Worm (Caenorhabditis elegans) whole organism, late embryonic: Measurements from ENCODE around the gene ZC373.2.

Source experiments
- C08G9.2 ChIP-seq: sonication (generic microtip); optimal IDR thresholded peaks from 2 replicates; lab custom pipeline; 2016; ENCODE audit warnings: mild to moderate bottlenecking, missing genetic modification characterization, moderate library complexity, missing compliant biosample characterization
- C38D4.7 ChIP-seq: fragments of 200-800 bp; sonication (Bioruptor generic); optimal IDR thresholded peaks from 2 replicates; lab custom pipeline; 2018; ENCODE audit warnings: mild to moderate bottlenecking, missing genetic modification characterization, moderate library complexity, missing compliant biosample characterization
- F13H6.1 ChIP-seq: sonication (generic microtip); optimal IDR thresholded peaks from 2 replicates; lab custom pipeline; 2016; ENCODE audit warnings: missing genetic modification characterization, missing compliant biosample characterization
- K02D7.2 ChIP-seq: sonication (generic microtip); optimal IDR thresholded peaks from 2 replicates; lab custom pipeline; 2017; ENCODE audit warnings: mild to moderate bottlenecking, missing genetic modification characterization, missing compliant biosample characterization
- K09A11.1 ChIP-seq: sonication (generic microtip); optimal IDR thresholded peaks from 2 replicates; lab custom pipeline; 2017; ENCODE audit warnings: antibody characterized with exemption, mild to moderate bottlenecking, missing genetic modification characterization, missing compliant biosample characterization; ENCODE audit not compliant: insufficient read depth
- T23F11.4 ChIP-seq: fragments of 200-800 bp; sonication (Bioruptor generic); optimal IDR thresholded peaks from 2 replicates; lab custom pipeline; 2018; ENCODE audit warnings: mild to moderate bottlenecking, missing genetic modification characterization, missing compliant biosample characterization
- Y22D7AL.16 ChIP-seq: sonication (generic microtip); optimal IDR thresholded peaks from 2 replicates; lab custom pipeline; 2016; ENCODE audit warnings: missing genetic modification characterization, missing compliant biosample characterization
- ahr-1 ChIP-seq: sonication (generic microtip); optimal IDR thresholded peaks from 2 replicates; lab custom pipeline; 2016; ENCODE audit warnings: missing genetic modification characterization, missing compliant biosample characterization
- ama-1 ChIP-seq: fragments of 150-350 bp; optimal IDR thresholded peaks from 2 replicates; lab custom pipeline; 2014
- ceh-14 ChIP-seq: sonication (generic microtip); optimal IDR thresholded peaks from 2 replicates; lab custom pipeline; 2016; ENCODE audit warnings: missing genotype, missing genetic modification characterization, missing compliant biosample characterization
- ceh-18 ChIP-seq: sonication (generic microtip); optimal IDR thresholded peaks from 2 replicates; lab custom pipeline; 2016; ENCODE audit warnings: missing genetic modification characterization, missing compliant biosample characterization
- ceh-2 ChIP-seq: sonication (generic microtip); optimal IDR thresholded peaks from 2 replicates; lab custom pipeline; 2016; ENCODE audit warnings: missing genotype, missing genetic modification characterization, missing compliant biosample characterization
- ceh-22 ChIP-seq: sonication (generic microtip); optimal IDR thresholded peaks from 2 replicates; lab custom pipeline; 2017; ENCODE audit warnings: missing biosample characterization, missing genetic modification characterization
- ceh-24 ChIP-seq: sonication (generic microtip); optimal IDR thresholded peaks from 2 replicates; lab custom pipeline; 2016; ENCODE audit warnings: mild to moderate bottlenecking, missing genetic modification characterization, missing compliant biosample characterization
- ceh-30 ChIP-seq: fragments of 150-350 bp; optimal IDR thresholded peaks from 2 replicates; lab custom pipeline; 2014; ENCODE audit warnings: missing biosample characterization, missing genetic modification characterization
- ceh-45 ChIP-seq: fragments of 200-800 bp; sonication (Bioruptor generic); IDR thresholded peaks from 2 replicates; pipeline ENCODE4 v1.3.6; 2022; ENCODE audit warnings: missing genetic modification reagents, missing genetic modification characterization, missing compliant biosample characterization
- ceh-48 ChIP-seq: sonication (generic microtip); optimal IDR thresholded peaks from 2 replicates; lab custom pipeline; 2016; ENCODE audit warnings: missing genetic modification characterization, inconsistent platforms, missing compliant biosample characterization
- ceh-6 ChIP-seq: fragments of 200-800 bp; sonication (Bioruptor generic); optimal IDR thresholded peaks from 2 replicates; lab custom pipeline; 2018; ENCODE audit warnings: mild to moderate bottlenecking, missing genetic modification characterization, missing compliant biosample characterization
- che-1 ChIP-seq: sonication (generic microtip); optimal IDR thresholded peaks from 2 replicates; lab custom pipeline; 2016; ENCODE audit warnings: mild to moderate bottlenecking, missing genetic modification characterization, missing compliant biosample characterization
- eyg-1 ChIP-seq: sonication (generic microtip); optimal IDR thresholded peaks from 2 replicates; lab custom pipeline; 2016; ENCODE audit warnings: missing genotype, missing genetic modification characterization, missing compliant biosample characterization
- fkh-10 ChIP-seq: fragments of 150-350 bp; optimal IDR thresholded peaks from 2 replicates; lab custom pipeline; 2014; ENCODE audit warnings: missing biosample characterization, missing genetic modification reagents, missing genetic modification characterization
- gmeb-2 ChIP-seq: sonication (generic microtip); optimal IDR thresholded peaks from 2 replicates; lab custom pipeline; 2016; ENCODE audit warnings: missing genetic modification characterization, inconsistent platforms, missing compliant biosample characterization
- hlh-15 ChIP-seq: sonication (generic microtip); optimal IDR thresholded peaks from 2 replicates; lab custom pipeline; 2016; ENCODE audit warnings: missing genetic modification characterization, missing compliant biosample characterization
- hlh-30 ChIP-seq: sonication (generic microtip); optimal IDR thresholded peaks from 2 replicates; lab custom pipeline; 2017; ENCODE audit warnings: antibody characterized with exemption, missing genetic modification characterization, missing compliant biosample characterization; ENCODE audit not compliant: insufficient read depth
- hlh-6 ChIP-seq: sonication (generic microtip); optimal IDR thresholded peaks from 2 replicates; lab custom pipeline; 2016; ENCODE audit warnings: missing genotype, missing genetic modification characterization, missing compliant biosample characterization
- hlh-8 ChIP-seq: sonication (generic microtip); optimal IDR thresholded peaks from 2 replicates; lab custom pipeline; 2016; ENCODE audit warnings: missing genotype, missing genetic modification characterization, missing compliant biosample characterization
- lin-11 ChIP-seq: fragments of 200-800 bp; sonication (Bioruptor generic); optimal IDR thresholded peaks from 2 replicates; lab custom pipeline; 2018; ENCODE audit warnings: mild to moderate bottlenecking, missing genetic modification characterization, missing compliant biosample characterization
- nfya-1 ChIP-seq: sonication (generic microtip); optimal IDR thresholded peaks from 2 replicates; lab custom pipeline; 2017; ENCODE audit warnings: missing genetic modification characterization, mild to moderate bottlenecking, missing compliant biosample characterization, antibody characterized with exemption, moderate library complexity
- npax-4 ChIP-seq: sonication (generic microtip); optimal IDR thresholded peaks from 2 replicates; lab custom pipeline; 2016; ENCODE audit warnings: missing genetic modification characterization, missing compliant biosample characterization
- odd-2 ChIP-seq: sonication (generic microtip); optimal IDR thresholded peaks from 2 replicates; lab custom pipeline; 2017; ENCODE audit warnings: antibody characterized with exemption, mild to moderate bottlenecking, missing genetic modification characterization, missing compliant biosample characterization
- pag-3 ChIP-seq: sonication (generic microtip); optimal IDR thresholded peaks from 2 replicates; lab custom pipeline; 2016; ENCODE audit warnings: missing compliant biosample characterization, missing genetic modification characterization, borderline replicate concordance
- pax-1 ChIP-seq: fragments of 150-350 bp; optimal IDR thresholded peaks from 2 replicates; lab custom pipeline; 2014; ENCODE audit warnings: missing biosample characterization, missing genetic modification characterization
- pha-2 ChIP-seq: sonication (generic microtip); optimal IDR thresholded peaks from 2 replicates; lab custom pipeline; 2017; ENCODE audit warnings: mild to moderate bottlenecking, missing genetic modification characterization, missing compliant biosample characterization
- pha-4 ChIP-seq: fragments of 150-350 bp; optimal IDR thresholded peaks from 2 replicates; lab custom pipeline; 2018; ENCODE audit warnings: missing biosample characterization, missing genetic modification reagents, missing genetic modification characterization
- pqm-1 ChIP-seq: sonication (generic microtip); optimal IDR thresholded peaks from 2 replicates; lab custom pipeline; 2016; ENCODE audit warnings: missing genetic modification characterization, missing compliant biosample characterization
- pros-1 ChIP-seq: fragments of 150-350 bp; optimal IDR thresholded peaks from 2 replicates; lab custom pipeline; 2014; ENCODE audit warnings: missing biosample characterization, missing genetic modification reagents, missing genetic modification characterization
- ref-2 ChIP-seq: sonication (generic microtip); optimal IDR thresholded peaks from 2 replicates; lab custom pipeline; 2016; ENCODE audit warnings: missing genetic modification characterization, missing compliant biosample characterization
- rnt-1 ChIP-seq: sonication (generic microtip); optimal IDR thresholded peaks from 2 replicates; lab custom pipeline; 2016; ENCODE audit warnings: missing genetic modification characterization, missing compliant biosample characterization
- sdc-2 ChIP-seq: sonication (generic microtip); optimal IDR thresholded peaks from 2 replicates; lab custom pipeline; 2016; ENCODE audit warnings: missing genotype, missing genetic modification characterization, missing compliant biosample characterization
- sox-4 ChIP-seq: sonication (generic microtip); optimal IDR thresholded peaks from 2 replicates; lab custom pipeline; 2017; ENCODE audit warnings: mild to moderate bottlenecking, missing genetic modification characterization, inconsistent platforms, missing compliant biosample characterization
- tbx-7 ChIP-seq: sonication (generic microtip); optimal IDR thresholded peaks from 2 replicates; lab custom pipeline; 2016; ENCODE audit warnings: missing genotype, missing genetic modification characterization, missing compliant biosample characterization
- zip-5 ChIP-seq: sonication (generic microtip); optimal IDR thresholded peaks from 2 replicates; lab custom pipeline; 2016; ENCODE audit warnings: missing genetic modification characterization, missing compliant biosample characterization
- ztf-16 ChIP-seq: sonication (generic microtip); optimal IDR thresholded peaks from 2 replicates; lab custom pipeline; 2017; ENCODE audit warnings: missing genetic modification characterization, missing compliant biosample characterization

The ZC373.2 gene

ce11 chrX:10078089-10078488 lies 19.9 kb upstream of the ZC373.2 start (continued):
- peak; percentile 3 for TF ChIP-seq sdc-2

- TF ChIP-seq ref-2 (tag; lab: Kevin White, UChicago), result no peak
- no peak for TF ChIP-seq ama-1 (lab: Kevin White, UChicago)
- no peak for TF ChIP-seq ceh-14 (tag; lab: Kevin White, UChicago)
- TF ChIP-seq eyg-1 (tag; lab: Kevin White, UChicago), result no peak
- no peak for TF ChIP-seq zip-5 (tag; lab: Kevin White, UChicago)
- no peak for TF ChIP-seq K02D7.2 (tag; lab: Kevin White, UChicago)
- no peak for TF ChIP-seq tbx-7 (tag; lab: Kevin White, UChicago)
- no peak for TF ChIP-seq pqm-1 (tag; lab: Kevin White, UChicago)
- no peak for TF ChIP-seq ceh-6 (GFP tag; lab: Kevin White, UChicago)
- TF ChIP-seq hlh-6 (tag; lab: Kevin White, UChicago), result no peak
- TF ChIP-seq gmeb-2 (tag; lab: Kevin White, UChicago), result no peak
- no peak for TF ChIP-seq ceh-45 (GFP tag; lab: Robert Waterston, UW)
- no peak for TF ChIP-seq K09A11.1 (tag; lab: Kevin White, UChicago)
- TF ChIP-seq che-1 (tag; lab: Kevin White, UChicago), result no peak
- TF ChIP-seq lin-11 (tag; lab: Kevin White, UChicago), result no peak
- no peak for TF ChIP-seq ceh-48
Measured at ce11 chrX:10077297-10077696, 19.1 kb upstream of the ZC373.2 start, which contains the start of gene col-176. Gene col-176 (plus strand): TSS chrX:10077597.

- TF ChIP-seq hlh-6 (tag; lab: Kevin White, UChicago), result no peak
- TF ChIP-seq odd-2, result no peak
- TF ChIP-seq lin-11 (tag; lab: Kevin White, UChicago), result no peak
- TF ChIP-seq fkh-10 (GFP tag; lab: Kevin White, UChicago), result no peak
- TF ChIP-seq ztf-16 (tag; lab: Kevin White, UChicago), result no peak
- no peak for TF ChIP-seq pha-2
- no peak for TF ChIP-seq ref-2 (tag; lab: Kevin White, UChicago)
- TF ChIP-seq pha-4 (tag; lab: Kevin White, UChicago), result no peak
- no peak for TF ChIP-seq sox-4 (tag; lab: Kevin White, UChicago)
- no peak for TF ChIP-seq F13H6.1 (tag; lab: Kevin White, UChicago)
- TF ChIP-seq pros-1, result no peak
- no peak for TF ChIP-seq C08G9.2 (tag; lab: Kevin White, UChicago)
- TF ChIP-seq nfya-1 (tag; lab: Kevin White, UChicago), result no peak
- no peak for TF ChIP-seq hlh-8 (tag; lab: Kevin White, UChicago)
- TF ChIP-seq ceh-18 (tag; lab: Kevin White, UChicago), result no peak
- no peak for TF ChIP-seq C38D4.7 (GFP tag; lab: Kevin White, UChicago)
- TF ChIP-seq ceh-24 (tag; lab: Kevin White, UChicago), result no peak
- no peak for TF ChIP-seq ceh-2 (tag; lab: Kevin White, UChicago)
- TF ChIP-seq, all 69 proteins: peak for 0
Measured at ce11 chrX:10076334-10076733, 18.1 kb upstream of the ZC373.2 start.

ce11 chrX:10074988-10075387 lies 16.8 kb upstream of the ZC373.2 start, which contains the start of gene dao-4:
Gene dao-4 (plus strand): TSS chrX:10075288.
- TF ChIP-seq hlh-30 (tag; lab: Kevin White, UChicago) (no peak), ceh-22 (tag; lab: Kevin White, UChicago) (no peak), rnt-1 (tag; lab: Kevin White, UChicago) (no peak), npax-4 (no peak), ceh-24 (tag; lab: Kevin White, UChicago) (no peak), zip-5 (tag; lab: Kevin White, UChicago) (no peak), Y22D7AL.16 (tag; lab: Kevin White, UChicago) (no peak), hlh-15 (tag; lab: Kevin White, UChicago) (no peak), T23F11.4 (no peak), ceh-30 (tag; lab: Kevin White, UChicago) (no peak), pax-1 (no peak), ahr-1 (tag; lab: Kevin White, UChicago) (no peak), gmeb-2 (tag; lab: Kevin White, UChicago) (no peak), pag-3 (tag; lab: Kevin White, UChicago) (no peak), sox-4 (tag; lab: Kevin White, UChicago) (no peak)
